Worm (Caenorhabditis elegans) whole organism, late embryonic: Measurements from ENCODE around the gene marc-5.
"Not testable (repeated sequence)": the region's sequence is repeated elsewhere in the genome, so short reads cannot be mapped to it uniquely, and the experiment has no call there.

Source experiments
- C08G9.2 ChIP-seq: sonication (generic microtip); optimal IDR thresholded peaks from 2 replicates; lab custom pipeline; 2016; ENCODE audit warnings: mild to moderate bottlenecking, missing genetic modification characterization, moderate library complexity, missing compliant biosample characterization
- K02D7.2 ChIP-seq: sonication (generic microtip); optimal IDR thresholded peaks from 2 replicates; lab custom pipeline; 2017; ENCODE audit warnings: mild to moderate bottlenecking, missing genetic modification characterization, missing compliant biosample characterization
- K09A11.1 ChIP-seq: sonication (generic microtip); optimal IDR thresholded peaks from 2 replicates; lab custom pipeline; 2017; ENCODE audit warnings: antibody characterized with exemption, mild to moderate bottlenecking, missing genetic modification characterization, missing compliant biosample characterization; ENCODE audit not compliant: insufficient read depth
- T23F11.4 ChIP-seq: fragments of 200-800 bp; sonication (Bioruptor generic); optimal IDR thresholded peaks from 2 replicates; lab custom pipeline; 2018; ENCODE audit warnings: mild to moderate bottlenecking, missing genetic modification characterization, missing compliant biosample characterization
- ceh-14 ChIP-seq: sonication (generic microtip); optimal IDR thresholded peaks from 2 replicates; lab custom pipeline; 2016; ENCODE audit warnings: missing genotype, missing genetic modification characterization, missing compliant biosample characterization
- ceh-18 ChIP-seq: sonication (generic microtip); optimal IDR thresholded peaks from 2 replicates; lab custom pipeline; 2016; ENCODE audit warnings: missing genetic modification characterization, missing compliant biosample characterization
- ceh-19 ChIP-seq: fragments of 200-800 bp; sonication (Bioruptor generic); optimal IDR thresholded peaks from 2 replicates; lab custom pipeline; 2018; ENCODE audit warnings: mild to moderate bottlenecking, missing genetic modification characterization, missing compliant biosample characterization
- ceh-22 ChIP-seq: sonication (generic microtip); optimal IDR thresholded peaks from 2 replicates; lab custom pipeline; 2017; ENCODE audit warnings: missing biosample characterization, missing genetic modification characterization
- ceh-24 ChIP-seq: sonication (generic microtip); optimal IDR thresholded peaks from 2 replicates; lab custom pipeline; 2016; ENCODE audit warnings: mild to moderate bottlenecking, missing genetic modification characterization, missing compliant biosample characterization
- ceh-30 ChIP-seq: fragments of 150-350 bp; optimal IDR thresholded peaks from 2 replicates; lab custom pipeline; 2014; ENCODE audit warnings: missing biosample characterization, missing genetic modification characterization
- ceh-31 ChIP-seq: sonication (generic microtip); optimal IDR thresholded peaks from 2 replicates; lab custom pipeline; 2016; ENCODE audit warnings: missing genetic modification characterization, missing compliant biosample characterization
- ceh-34 ChIP-seq: sonication (generic microtip); optimal IDR thresholded peaks from 2 replicates; lab custom pipeline; 2016; ENCODE audit warnings: mild to moderate bottlenecking, missing genetic modification characterization, missing compliant biosample characterization
- ceh-45 ChIP-seq: fragments of 200-800 bp; sonication (Bioruptor generic); IDR thresholded peaks from 2 replicates; pipeline ENCODE4 v1.3.6; 2022; ENCODE audit warnings: missing genetic modification reagents, missing genetic modification characterization, missing compliant biosample characterization
- ceh-48 ChIP-seq: sonication (generic microtip); optimal IDR thresholded peaks from 2 replicates; lab custom pipeline; 2016; ENCODE audit warnings: missing genetic modification characterization, inconsistent platforms, missing compliant biosample characterization
- dve-1 ChIP-seq: sonication (generic microtip); optimal IDR thresholded peaks from 2 replicates; lab custom pipeline; 2017; ENCODE audit warnings: antibody characterized with exemption, mild to moderate bottlenecking, missing genetic modification characterization, missing compliant biosample characterization
- elt-4 ChIP-seq: sonication (generic microtip); optimal IDR thresholded peaks from 2 replicates; lab custom pipeline; 2016; ENCODE audit warnings: missing genetic modification characterization, missing compliant biosample characterization
- eyg-1 ChIP-seq: sonication (generic microtip); optimal IDR thresholded peaks from 2 replicates; lab custom pipeline; 2016; ENCODE audit warnings: missing genotype, missing genetic modification characterization, missing compliant biosample characterization
- fkh-6 ChIP-seq: sonication (generic microtip); optimal IDR thresholded peaks from 2 replicates; lab custom pipeline; 2016; ENCODE audit warnings: missing genetic modification characterization, missing compliant biosample characterization
- hlh-6 ChIP-seq: sonication (generic microtip); optimal IDR thresholded peaks from 2 replicates; lab custom pipeline; 2016; ENCODE audit warnings: missing genotype, missing genetic modification characterization, missing compliant biosample characterization
- lim-6 ChIP-seq: sonication (generic microtip); optimal IDR thresholded peaks from 2 replicates; lab custom pipeline; 2016; ENCODE audit warnings: missing genetic modification characterization, missing compliant biosample characterization
- mec-3 ChIP-seq: sonication (generic microtip); optimal IDR thresholded peaks from 2 replicates; lab custom pipeline; 2016; ENCODE audit warnings: borderline replicate concordance, missing genetic modification characterization, missing compliant biosample characterization
- nfya-1 ChIP-seq: sonication (generic microtip); optimal IDR thresholded peaks from 2 replicates; lab custom pipeline; 2017; ENCODE audit warnings: missing genetic modification characterization, mild to moderate bottlenecking, missing compliant biosample characterization, antibody characterized with exemption, moderate library complexity
- nhr-232 ChIP-seq: sonication (generic microtip); optimal IDR thresholded peaks from 2 replicates; lab custom pipeline; 2016; ENCODE audit warnings: missing genetic modification characterization, missing compliant biosample characterization
- pag-3 ChIP-seq: sonication (generic microtip); optimal IDR thresholded peaks from 2 replicates; lab custom pipeline; 2016; ENCODE audit warnings: missing compliant biosample characterization, missing genetic modification characterization, borderline replicate concordance
- pha-4 ChIP-seq: fragments of 150-350 bp; optimal IDR thresholded peaks from 2 replicates; lab custom pipeline; 2018; ENCODE audit warnings: missing biosample characterization, missing genetic modification reagents, missing genetic modification characterization
- pqm-1 ChIP-seq: sonication (generic microtip); optimal IDR thresholded peaks from 2 replicates; lab custom pipeline; 2016; ENCODE audit warnings: missing genetic modification characterization, missing compliant biosample characterization
- ref-2 ChIP-seq: sonication (generic microtip); optimal IDR thresholded peaks from 2 replicates; lab custom pipeline; 2016; ENCODE audit warnings: missing genetic modification characterization, missing compliant biosample characterization
- rnt-1 ChIP-seq: sonication (generic microtip); optimal IDR thresholded peaks from 2 replicates; lab custom pipeline; 2016; ENCODE audit warnings: missing genetic modification characterization, missing compliant biosample characterization
- sdc-2 ChIP-seq: sonication (generic microtip); optimal IDR thresholded peaks from 2 replicates; lab custom pipeline; 2016; ENCODE audit warnings: missing genotype, missing genetic modification characterization, missing compliant biosample characterization
- syd-9 ChIP-seq: sonication (generic microtip); optimal IDR thresholded peaks from 2 replicates; lab custom pipeline; 2016; ENCODE audit warnings: mild to moderate bottlenecking, missing genetic modification characterization, moderate library complexity, missing compliant biosample characterization
- tbx-2 ChIP-seq: sonication (generic microtip); optimal IDR thresholded peaks from 2 replicates; lab custom pipeline; 2016; ENCODE audit warnings: missing genetic modification characterization, missing compliant biosample characterization
- ttx-3 ChIP-seq: sonication (generic microtip); optimal IDR thresholded peaks from 2 replicates; lab custom pipeline; 2016; ENCODE audit warnings: missing genetic modification reagents, missing genetic modification characterization, missing compliant biosample characterization
- unc-3 ChIP-seq, 2 experiments: fragments of 200-800 bp in 1 of 2; sonication (Bioruptor generic) in 1 of 2; sonication (generic microtip) in 1 of 2; conservative IDR thresholded peaks in 1 of 2; optimal IDR thresholded peaks in 1 of 2; 2 replicates each; pipeline versions ENCODE4 v1.3.6 to Lab custom; 2016 to 2022; ENCODE audit warnings: missing compliant biosample characterization in 2 of 2, missing genetic modification characterization in 2 of 2, missing genetic modification reagents in 1 of 2
- unc-42 ChIP-seq: sonication (generic microtip); optimal IDR thresholded peaks from 2 replicates; lab custom pipeline; 2016; ENCODE audit warnings: missing genotype, missing genetic modification characterization, missing compliant biosample characterization
- unc-86 ChIP-seq: sonication (generic microtip); optimal IDR thresholded peaks from 2 replicates; lab custom pipeline; 2016; ENCODE audit warnings: missing genetic modification characterization, missing compliant biosample characterization
- zip-5 ChIP-seq: sonication (generic microtip); optimal IDR thresholded peaks from 2 replicates; lab custom pipeline; 2016; ENCODE audit warnings: missing genetic modification characterization, missing compliant biosample characterization

The marc-5 gene

ce11 chrII:12324159-12324558 lies 55.2 kb downstream of the marc-5 start, which contains the start of gene sre-56:
TSS of gene sre-56 (plus strand) at chrII:12324459.
- TF ChIP-seq pha-4 (tag; lab: Kevin White, UChicago) (no peak), unc-42 (tag; lab: Kevin White, UChicago) (no peak), ceh-14 (no peak), eyg-1 (no peak), ceh-24 (tag; lab: Kevin White, UChicago) (no peak), ttx-3 (no peak), fkh-6 (tag; lab: Kevin White, UChicago) (no peak), elt-4 (tag; lab: Kevin White, UChicago) (no peak), K02D7.2 (no peak), lim-6 (tag; lab: Kevin White, UChicago) (no peak)

ce11 chrII:12323305-12323704 lies 56.0 kb downstream of the marc-5 start, which contains the start of gene sre-53:
TSS of gene sre-53 (minus strand) at chrII:12323405.
- no peak for TF ChIP-seq unc-3 (GFP tag; conservative IDR thresholded peaks at IDR 0.05; lab: Robert Waterston, UW)
- no peak for TF ChIP-seq unc-3 (tag; optimal IDR thresholded peaks at IDR 0.05; lab: Kevin White, UChicago)
- no peak for TF ChIP-seq pqm-1 (tag; lab: Kevin White, UChicago)
- no peak for TF ChIP-seq K09A11.1 (tag; lab: Kevin White, UChicago)
- no peak for TF ChIP-seq pha-4 (tag; lab: Kevin White, UChicago)
- TF ChIP-seq nhr-232 (tag; lab: Kevin White, UChicago), result no peak
- TF ChIP-seq ceh-19, result no peak
- TF ChIP-seq ceh-30, result no peak
- TF ChIP-seq elt-4 (tag; lab: Kevin White, UChicago), result no peak
- TF ChIP-seq nfya-1, result no peak
- TF ChIP-seq unc-42 (tag; lab: Kevin White, UChicago), result no peak
- no peak for TF ChIP-seq T23F11.4 (GFP tag; lab: Kevin White, UChicago)
- no peak for TF ChIP-seq zip-5
- TF ChIP-seq ceh-48 (tag; lab: Kevin White, UChicago), result no peak
- TF ChIP-seq rnt-1 (tag; lab: Kevin White, UChicago), result no peak
- no peak for TF ChIP-seq pag-3 (tag; lab: Kevin White, UChicago)
- TF ChIP-seq syd-9, result no peak
- no peak for TF ChIP-seq tbx-2 (tag; lab: Kevin White, UChicago)
- TF ChIP-seq ceh-31 (tag; lab: Kevin White, UChicago), result no peak
- TF ChIP-seq ceh-34 (tag; lab: Kevin White, UChicago), result no peak
- no peak for TF ChIP-seq C08G9.2 (tag; lab: Kevin White, UChicago)

DNA sequence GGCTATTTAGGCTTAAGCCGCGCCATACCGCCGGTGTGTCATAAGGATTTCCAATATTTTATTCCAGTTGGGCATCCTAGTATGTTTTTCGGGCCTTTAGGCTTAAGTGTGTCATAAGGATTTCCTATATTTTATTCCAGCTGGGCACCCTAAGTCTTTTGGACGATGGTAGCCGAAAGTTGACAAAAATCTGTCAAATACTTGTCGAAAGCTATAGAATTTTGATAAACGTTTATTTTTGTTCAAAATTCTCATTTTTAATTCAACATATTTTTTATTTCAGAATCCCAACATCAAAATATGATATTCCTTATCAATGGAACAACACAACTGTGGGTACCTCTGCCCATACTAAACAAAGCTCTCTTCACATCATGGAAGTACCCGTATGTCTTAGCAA lies 60.8 kb downstream of the marc-5 start, which contains the start of gene sre-49:
Gene sre-49 (plus strand): TSS at position 301 of the 400 bp plus-strand sequence.
- not testable (repeated sequence) for TF ChIP-seq lim-6, hlh-6, unc-86 (tag; lab: Kevin White, UChicago)

DNA sequence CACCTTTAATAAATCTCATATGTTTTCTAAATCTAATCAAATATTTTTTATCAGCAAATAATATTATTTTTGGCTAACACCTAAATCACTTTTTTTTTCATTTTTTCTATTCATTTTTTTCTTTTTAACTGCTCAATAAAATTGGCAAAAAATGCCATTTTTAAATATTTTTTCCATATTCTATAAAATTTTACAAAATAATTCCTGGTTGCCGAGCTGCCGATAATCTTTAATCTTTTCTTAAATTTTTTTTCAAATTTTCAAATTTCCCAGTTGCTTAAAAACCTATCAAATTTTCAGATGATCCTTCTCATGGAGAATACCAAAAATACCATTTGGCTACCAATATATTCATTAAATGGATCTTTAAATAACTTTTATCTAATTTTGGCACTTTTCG lies 67.8 kb downstream of the marc-5 start, which contains the start of gene sre-51:
Gene sre-51 (plus strand): TSS at position 301 of the 400 bp plus-strand sequence.
- TF ChIP-seq dve-1 (tag; lab: Kevin White, UChicago) (no peak), ceh-45 (GFP tag; lab: Robert Waterston, UW) (no peak), elt-4 (tag; lab: Kevin White, UChicago) (no peak), mec-3 (tag; lab: Kevin White, UChicago) (no peak), sdc-2 (no peak), unc-3 (GFP tag; conservative IDR thresholded peaks at IDR 0.05; lab: Robert Waterston, UW) (no peak), unc-3 (tag; optimal IDR thresholded peaks at IDR 0.05; lab: Kevin White, UChicago) (no peak), ceh-24 (tag; lab: Kevin White, UChicago) (no peak), nhr-232 (tag; lab: Kevin White, UChicago) (no peak), ceh-18 (tag; lab: Kevin White, UChicago) (no peak), ref-2 (tag; lab: Kevin White, UChicago) (no peak), pqm-1 (tag; lab: Kevin White, UChicago) (no peak), ceh-19 (no peak), ceh-31 (tag; lab: Kevin White, UChicago) (no peak), ceh-22 (tag; lab: Kevin White, UChicago) (no peak), unc-86 (tag; lab: Kevin White, UChicago) (no peak)
